Worm (Caenorhabditis elegans) whole organism, L4 larva: ENCODE results near the gene nyn-1.

ENCODE experiments used
- F10B5.3 ChIP-seq: sonication (generic microtip); optimal IDR thresholded peaks from 2 replicates; lab custom pipeline; 2016; ENCODE audit warnings: mild to moderate bottlenecking, missing genetic modification characterization, missing compliant biosample characterization
- F26F4.8 ChIP-seq: fragments of 200-800 bp; sonication (Bioruptor generic); conservative IDR thresholded peaks from 2 replicates; pipeline ENCODE4 v1.3.6; 2022; ENCODE audit warnings: missing genetic modification characterization, missing compliant biosample characterization
- F49E8.2 ChIP-seq: sonication (generic microtip); optimal IDR thresholded peaks from 2 replicates; lab custom pipeline; 2016; ENCODE audit warnings: missing compliant biosample characterization, mild to moderate bottlenecking, missing genetic modification characterization, borderline replicate concordance
- Y48G9A.11 ChIP-seq: fragments of 200-800 bp; sonication (Bioruptor generic); IDR thresholded peaks from 2 replicates; pipeline ENCODE4 v1.3.6; 2022; ENCODE audit warnings: missing genetic modification reagents, missing genetic modification characterization, missing compliant biosample characterization
- Y5F2A.4 ChIP-seq: fragments of 200-800 bp; sonication (Bioruptor generic); optimal IDR thresholded peaks from 2 replicates; lab custom pipeline; 2018; ENCODE audit warnings: mild to moderate bottlenecking, missing genetic modification characterization, missing compliant biosample characterization
- ZK546.5 ChIP-seq, 2 experiments: sonication (generic microtip); optimal IDR thresholded peaks; 2 replicates each; lab custom pipeline; 2017; ENCODE audit warnings: missing biosample characterization in 2 of 2, missing genetic modification characterization in 2 of 2
- aha-1 ChIP-seq: fragments of 150-350 bp; peaks from one replicate; lab custom pipeline; 2014; ENCODE audit warnings: missing biosample characterization, missing genetic modification characterization
- ama-1 ChIP-seq: fragments of 150-350 bp; optimal IDR thresholded peaks from 2 replicates; lab custom pipeline; 2014; ENCODE audit warnings: inconsistent platforms, mixed read lengths
- ceh-28 ChIP-seq: fragments of 150-350 bp; optimal IDR thresholded peaks from 2 replicates; lab custom pipeline; 2014; ENCODE audit warnings: missing biosample characterization, missing genetic modification reagents, missing genetic modification characterization
- ceh-32 ChIP-seq: sonication (generic microtip); optimal IDR thresholded peaks from 2 replicates; lab custom pipeline; 2016; ENCODE audit warnings: mild to moderate bottlenecking, missing genetic modification characterization, missing compliant biosample characterization; ENCODE audit not compliant: poor library complexity
- ceh-62 ChIP-seq: sonication (generic microtip); optimal IDR thresholded peaks from 2 replicates; lab custom pipeline; 2017; ENCODE audit warnings: missing biosample characterization, missing genetic modification characterization
- ceh-82 ChIP-seq: sonication (generic microtip); optimal IDR thresholded peaks from 2 replicates; lab custom pipeline; 2017; ENCODE audit warnings: missing biosample characterization, missing genetic modification characterization
- ctbp-1 ChIP-seq: fragments of 200-800 bp; sonication (Bioruptor generic); IDR thresholded peaks from 2 replicates; pipeline ENCODE4 v1.3.6; 2022; ENCODE audit warnings: missing genetic modification reagents, missing genetic modification characterization, missing compliant biosample characterization
- daf-12 ChIP-seq: fragments of 150-350 bp; optimal IDR thresholded peaks from 2 replicates; lab custom pipeline; 2014; ENCODE audit warnings: missing biosample characterization, missing genetic modification reagents, missing genetic modification characterization
- dmd-6 ChIP-seq: fragments of 200-800 bp; sonication (Bioruptor generic); IDR thresholded peaks from 2 replicates; pipeline ENCODE4 v1.3.6; 2022; ENCODE audit warnings: missing genetic modification reagents, missing genetic modification characterization, missing compliant biosample characterization
- dpl-1 ChIP-seq: fragments of 150-350 bp; optimal IDR thresholded peaks from 2 replicates; lab custom pipeline; 2014; ENCODE audit warnings: missing biosample characterization, missing genetic modification reagents, missing genetic modification characterization
- dve-1 ChIP-seq: sonication (generic microtip); optimal IDR thresholded peaks from 2 replicates; lab custom pipeline; 2017; ENCODE audit warnings: antibody characterized with exemption, mild to moderate bottlenecking, missing genetic modification characterization, missing compliant biosample characterization; ENCODE audit not compliant: insufficient read depth
- egl-27 ChIP-seq: sonication (generic microtip); optimal IDR thresholded peaks from 3 replicates; lab custom pipeline; 2017; ENCODE audit warnings: missing biosample characterization, missing genetic modification reagents, missing genetic modification characterization
- fkh-10 ChIP-seq: fragments of 150-350 bp; optimal IDR thresholded peaks from 2 replicates; lab custom pipeline; 2014; ENCODE audit warnings: missing biosample characterization, missing genetic modification reagents, missing genetic modification characterization
- fos-1 ChIP-seq: fragments of 150-350 bp; optimal IDR thresholded peaks from 2 replicates; lab custom pipeline; 2014; ENCODE audit warnings: missing biosample characterization, missing genetic modification characterization
- gei-8 ChIP-seq: fragments of 200-800 bp; sonication (Bioruptor generic); optimal IDR thresholded peaks from 2 replicates; lab custom pipeline; 2018; ENCODE audit warnings: mild to moderate bottlenecking, missing genetic modification characterization, missing compliant biosample characterization
- hif-1 ChIP-seq, 2 experiments: sonication (generic microtip); optimal IDR thresholded peaks; 2 replicates each; lab custom pipeline; 2016 to 2017; ENCODE audit warnings: missing compliant biosample characterization in 2 of 2, missing genetic modification characterization in 2 of 2, missing genetic modification reagents in 2 of 2, missing genotype in 2 of 2, mild to moderate bottlenecking in 1 of 2
- hlh-30 ChIP-seq: sonication (generic microtip); optimal IDR thresholded peaks from 2 replicates; lab custom pipeline; 2017; ENCODE audit warnings: antibody characterized with exemption, mild to moderate bottlenecking, missing genetic modification characterization, missing compliant biosample characterization; ENCODE audit not compliant: insufficient read depth
- lim-7 ChIP-seq: fragments of 200-800 bp; sonication (Bioruptor generic); IDR thresholded peaks from 2 replicates; pipeline ENCODE4 v1.3.6; 2022; ENCODE audit warnings: missing genetic modification characterization, missing compliant biosample characterization
- lin-15B ChIP-seq: fragments of 150-350 bp; sonication (generic microtip); optimal IDR thresholded peaks from 3 replicates; lab custom pipeline; 2014; ENCODE audit warnings: missing biosample characterization, missing genetic modification characterization
- lin-38 ChIP-seq: fragments of 200-800 bp; sonication (Bioruptor generic); IDR thresholded peaks from 2 replicates; pipeline ENCODE4 v1.3.6; 2022; ENCODE audit warnings: missing genetic modification reagents, missing genetic modification characterization, missing compliant biosample characterization
- lin-39 ChIP-seq: fragments of 150-350 bp; optimal IDR thresholded peaks from 2 replicates; lab custom pipeline; 2014; ENCODE audit warnings: missing biosample characterization, missing genetic modification reagents, missing genetic modification characterization
- mdl-1 ChIP-seq, 2 experiments: fragments of 150-350 bp in 1 of 2; sonication (generic microtip) in 1 of 2; optimal IDR thresholded peaks; 2 replicates each; lab custom pipeline; 2014 to 2017; ENCODE audit warnings: missing biosample characterization in 2 of 2, missing genetic modification characterization in 2 of 2
- mxl-3 ChIP-seq: fragments of 200-800 bp; sonication (Bioruptor generic); optimal IDR thresholded peaks from 2 replicates; lab custom pipeline; 2018; ENCODE audit warnings: mild to moderate bottlenecking, missing genetic modification characterization, missing compliant biosample characterization
- nhr-10 ChIP-seq: fragments of 150-350 bp; optimal IDR thresholded peaks from 2 replicates; lab custom pipeline; 2014; ENCODE audit warnings: missing biosample characterization, missing genetic modification characterization
- nhr-102 ChIP-seq: sonication (generic microtip); optimal IDR thresholded peaks from 2 replicates; lab custom pipeline; 2016; ENCODE audit warnings: mild to moderate bottlenecking, missing genetic modification characterization, moderate library complexity, missing compliant biosample characterization
- nhr-237 ChIP-seq: sonication (generic microtip); optimal IDR thresholded peaks from 2 replicates; lab custom pipeline; 2017; ENCODE audit warnings: missing biosample characterization, missing genetic modification characterization
- nhr-25 ChIP-seq: sonication (generic microtip); optimal IDR thresholded peaks from 2 replicates; lab custom pipeline; 2017; ENCODE audit warnings: missing genetic modification characterization, mild to moderate bottlenecking, missing compliant biosample characterization, antibody characterized with exemption, moderate library complexity, borderline replicate concordance; ENCODE audit not compliant: insufficient read depth
- nhr-28 ChIP-seq: fragments of 150-350 bp; optimal IDR thresholded peaks from 2 replicates; lab custom pipeline; 2014; ENCODE audit warnings: missing biosample characterization, missing genetic modification characterization
- nhr-41 ChIP-seq: fragments of 200-800 bp; sonication (Bioruptor generic); IDR thresholded peaks from 2 replicates; pipeline ENCODE4 v1.3.6; 2022; ENCODE audit warnings: missing genetic modification reagents, missing genetic modification characterization, missing compliant biosample characterization
- nhr-77 ChIP-seq: fragments of 150-350 bp; optimal IDR thresholded peaks from 2 replicates; lab custom pipeline; 2014; ENCODE audit warnings: missing biosample characterization, missing genetic modification characterization
- pha-4 ChIP-seq, 2 experiments: fragments of 150-350 bp in 1 of 2; fragments of 200-800 bp in 1 of 2; sonication (Bioruptor generic) in 1 of 2; IDR thresholded peaks in 1 of 2; optimal IDR thresholded peaks in 1 of 2; 2 replicates each; pipeline versions ENCODE4 v1.3.6 to Lab custom; 2014 to 2022; ENCODE audit warnings: missing genetic modification characterization in 2 of 2, missing genetic modification reagents in 2 of 2, missing biosample characterization in 1 of 2, missing compliant biosample characterization in 1 of 2
- php-3 ChIP-seq: fragments of 200-800 bp; sonication (Bioruptor generic); IDR thresholded peaks from 2 replicates; pipeline ENCODE4 v1.3.6; 2022; ENCODE audit warnings: missing genetic modification reagents, missing genetic modification characterization, missing compliant biosample characterization
- saeg-2 ChIP-seq: fragments of 200-800 bp; sonication (Bioruptor generic); IDR thresholded peaks from 2 replicates; pipeline ENCODE4 v1.3.6; 2022; ENCODE audit warnings: missing genetic modification reagents, missing genetic modification characterization, missing compliant biosample characterization
- sdz-12 ChIP-seq: fragments of 200-800 bp; sonication (Bioruptor generic); optimal IDR thresholded peaks from 2 replicates; lab custom pipeline; 2018; ENCODE audit warnings: mild to moderate bottlenecking, missing genetic modification characterization, missing compliant biosample characterization
- set-16 ChIP-seq: fragments of 200-800 bp; sonication (Bioruptor generic); IDR thresholded peaks from 2 replicates; pipeline ENCODE4 v1.3.6; 2022; ENCODE audit warnings: missing genetic modification reagents, missing genetic modification characterization, missing compliant biosample characterization
- skn-1 ChIP-seq: fragments of 150-350 bp; optimal IDR thresholded peaks from 2 replicates; lab custom pipeline; 2014; ENCODE audit warnings: missing biosample characterization, missing genetic modification characterization
- snpc-1.2 ChIP-seq: fragments of 200-800 bp; sonication (Bioruptor generic); IDR thresholded peaks from 2 replicates; pipeline ENCODE4 v1.3.6; 2022; ENCODE audit warnings: missing genetic modification reagents, missing genetic modification characterization, missing compliant biosample characterization
- tag-97 ChIP-seq: fragments of 200-800 bp; sonication (Bioruptor generic); IDR thresholded peaks from 2 replicates; pipeline ENCODE4 v1.3.6; 2022; ENCODE audit warnings: missing genetic modification characterization, missing compliant biosample characterization
- tra-1 ChIP-seq: fragments of 200-800 bp; sonication (Bioruptor generic); IDR thresholded peaks from 2 replicates; pipeline ENCODE4 v1.3.6; 2022; ENCODE audit warnings: missing genetic modification reagents, missing genetic modification characterization, missing compliant biosample characterization
- unc-130 ChIP-seq: sonication (generic microtip); optimal IDR thresholded peaks from 2 replicates; lab custom pipeline; 2016; ENCODE audit warnings: missing genetic modification reagents, missing genetic modification characterization, missing compliant biosample characterization
- unc-39 ChIP-seq: sonication (generic microtip); optimal IDR thresholded peaks from 2 replicates; lab custom pipeline; 2017; ENCODE audit warnings: missing biosample characterization, missing genetic modification characterization
- unc-62 ChIP-seq, 3 experiments: fragments of 150-350 bp in 1 of 3; sonication (generic microtip); optimal IDR thresholded peaks in 2 of 3; peaks in 1 of 3; 1 replicate in 1 of 3; 2 replicates in 2 of 3; lab custom pipeline; 2014 to 2017; ENCODE audit warnings: missing biosample characterization in 3 of 3, missing genetic modification characterization in 3 of 3, missing genetic modification reagents in 3 of 3, missing genotype in 1 of 3
- ztf-7 ChIP-seq: fragments of 150-350 bp; optimal IDR thresholded peaks from 2 replicates; lab custom pipeline; 2014; ENCODE audit warnings: missing biosample characterization, missing genetic modification characterization

Gene nyn-1

DNA sequence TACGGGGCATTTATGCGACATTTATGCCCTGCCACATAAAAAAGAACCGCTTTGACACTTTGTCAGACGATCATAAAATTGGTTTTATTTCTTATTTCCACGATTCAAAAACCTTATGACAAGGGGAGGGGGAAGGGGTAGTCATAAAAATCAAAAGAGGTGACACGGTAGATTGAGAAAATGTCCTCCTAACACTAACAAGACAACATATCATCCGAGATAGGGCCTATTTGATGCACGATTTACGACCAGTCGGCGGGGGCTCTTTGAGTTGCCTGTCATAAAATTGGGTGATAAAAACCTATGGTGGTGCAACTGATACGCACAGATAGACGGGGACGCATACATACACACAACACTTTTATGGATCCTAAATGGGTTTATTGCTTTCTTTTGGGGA is 21.1 kb upstream of the nyn-1 start (continued):
- TF ChIP-seq dmd-6 (GFP tag; lab: Robert Waterston, UW) = peak; percentile 78; the same call in 1 of the 2 replicates
- TF ChIP-seq fos-1 = no peak
- no peak for TF ChIP-seq hif-1 (tag; optimal IDR thresholded peaks at IDR 0.05; lab: Kevin White, UChicago)
- no peak for TF ChIP-seq unc-130
- no peak for TF ChIP-seq nhr-237 (tag; lab: Kevin White, UChicago)
- TF ChIP-seq lin-39 (tag; lab: Kevin White, UChicago) = no peak
- no peak for TF ChIP-seq skn-1 (tag; lab: Kevin White, UChicago)
- TF ChIP-seq Y5F2A.4 (GFP tag; lab: Kevin White, UChicago) = no peak
- TF ChIP-seq dpl-1 (GFP tag; lab: Kevin White, UChicago) = no peak
- peak; percentile 100 for TF ChIP-seq php-3 (GFP tag; lab: Robert Waterston, UW)
- TF ChIP-seq tag-97 (GFP tag; lab: Robert Waterston, UW) = no peak
- no peak for TF ChIP-seq sdz-12 (GFP tag; lab: Kevin White, UChicago)
- TF ChIP-seq ctbp-1 = no peak
- TF ChIP-seq ZK546.5 (tag; optimal IDR thresholded peaks at IDR 0.05; lab: Kevin White, UChicago) = no peak
- no peak for TF ChIP-seq F49E8.2 (tag; lab: Kevin White, UChicago)
- TF ChIP-seq lin-38 = no peak
- TF ChIP-seq nhr-41 (GFP tag; lab: Robert Waterston, UW) = no peak
- no peak for TF ChIP-seq daf-12 (tag; lab: Kevin White, UChicago)
- TF ChIP-seq Y48G9A.11 (GFP tag; lab: Robert Waterston, UW) = no peak
- TF ChIP-seq lin-15B (tag; lab: Kevin White, UChicago) = no peak
- TF ChIP-seq ceh-82 (tag; lab: Kevin White, UChicago) = no peak
- TF ChIP-seq lim-7 (GFP tag; lab: Robert Waterston, UW) = no peak
- peak; percentile 63 for TF ChIP-seq nhr-28
- TF ChIP-seq unc-39 (tag; lab: Kevin White, UChicago) = no peak
- TF ChIP-seq tra-1 (GFP tag; lab: Robert Waterston, UW) = peak; percentile 97
- no peak for TF ChIP-seq pha-4 (GFP tag; IDR thresholded peaks at IDR 0.05; lab: Robert Waterston, UW)
- no peak for TF ChIP-seq pha-4 (tag; optimal IDR thresholded peaks at IDR 0.05; lab: Kevin White, UChicago)
- no peak for TF ChIP-seq ama-1 (lab: Kevin White, UChicago)
- no peak for TF ChIP-seq ceh-28 (tag; lab: Kevin White, UChicago)
- TF ChIP-seq nhr-10 (tag; lab: Kevin White, UChicago) = no peak
- TF ChIP-seq F10B5.3 (tag; lab: Kevin White, UChicago) = no peak
- TF ChIP-seq gei-8 = no peak
- peak; percentile 76 for TF ChIP-seq nhr-102 (tag; lab: Kevin White, UChicago)
- TF ChIP-seq egl-27 (tag; lab: Kevin White, UChicago) = no peak
- no peak for TF ChIP-seq ceh-32 (tag; lab: Kevin White, UChicago)
- TF ChIP-seq dve-1 (tag; lab: Kevin White, UChicago) = peak; percentile 81
- peak; percentile 68; the same call in 1 of the 2 replicates for TF ChIP-seq snpc-1.2 (GFP tag; lab: Robert Waterston, UW)
- no peak for TF ChIP-seq set-16 (GFP tag; lab: Robert Waterston, UW)

DNA sequence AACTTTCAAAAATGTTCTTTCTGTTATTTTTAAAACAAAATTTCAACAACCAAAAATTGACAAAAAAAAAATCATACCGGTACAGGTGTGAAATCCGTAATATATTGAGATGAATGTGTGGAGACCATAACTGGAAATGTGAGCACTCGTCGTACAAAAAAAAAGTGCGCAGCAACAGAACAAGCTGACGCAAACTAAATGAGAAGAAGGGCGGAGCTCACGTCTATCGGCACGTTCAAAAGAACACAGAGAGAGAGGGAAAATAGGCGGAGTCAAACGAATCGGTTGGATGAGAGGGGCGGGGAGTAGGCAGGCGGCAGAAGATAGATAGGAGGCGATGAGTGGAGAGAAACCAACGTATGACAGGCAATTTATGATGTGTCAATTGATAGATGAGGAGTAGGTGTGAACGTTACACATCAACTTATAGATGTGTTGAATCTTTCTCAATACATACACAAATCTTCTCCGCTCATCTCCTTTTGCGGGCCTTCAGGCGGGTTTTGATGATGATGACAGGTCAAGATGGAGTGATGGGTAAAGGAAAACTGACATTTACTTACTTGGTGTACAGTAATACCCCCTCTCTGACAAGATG is 17.1 kb upstream of the nyn-1 start, which contains the start of gene tlp-1:
Gene tlp-1 (minus strand): TSS at position 255 of the 598 bp plus-strand sequence.
- TF ChIP-seq ama-1 (lab: Kevin White, UChicago) (peak; percentile 76), nhr-77 (tag; lab: Kevin White, UChicago) (no peak), nhr-28 (peak; percentile 44), ztf-7 (tag; lab: Kevin White, UChicago) (no peak), unc-62 (GFP tag; optimal IDR thresholded peaks at IDR 0.05 in 1 of 2; lab: Kevin White, UChicago) (peak in 1 of 2 experiments; percentile 100), unc-62 (tag; optimal IDR thresholded peaks at IDR 0.05; lab: Kevin White, UChicago) (peak; percentile 46), Y5F2A.4 (GFP tag; lab: Kevin White, UChicago) (no peak), aha-1 (tag; lab: Kevin White, UChicago) (peak; percentile 97), ceh-62 (tag; lab: Kevin White, UChicago) (no peak), F26F4.8 (GFP tag; lab: Robert Waterston, UW) (no peak), nhr-25 (tag; lab: Kevin White, UChicago) (peak; percentile 60), hlh-30 (tag; lab: Kevin White, UChicago) (peak; percentile 29), fkh-10 (no peak), saeg-2 (GFP tag; lab: Robert Waterston, UW) (no peak), mxl-3 (GFP tag; lab: Kevin White, UChicago) (peak; percentile 39), mdl-1 (tag; optimal IDR thresholded peaks at IDR 0.05; lab: Kevin White, UChicago) (peak in 1 of 2 experiments; percentile 43), dmd-6 (GFP tag; lab: Robert Waterston, UW) (peak; percentile 26; the same call in 1 of the 2 replicates), F49E8.2 (tag; lab: Kevin White, UChicago) (no peak)
